Worm (Caenorhabditis elegans): Measurements from ENCODE around the gene ncs-4.

ncs-4 gene

ce11 chrX:10168534-10168933, 7.8 kb upstream of the ncs-4 start:
- TF ChIP-seq nhr-25 (tag; optimal IDR thresholded peaks at IDR 0.05; ENCODE audit: borderline replicate concordance, insufficient read depth), result peak; percentile 75
- peak; percentile 48 for TF ChIP-seq aha-1 (tag)
- no peak for TF ChIP-seq mxl-3 (GFP tag; optimal IDR thresholded peaks at IDR 0.05)
- no peak for TF ChIP-seq ZK546.5 (tag; optimal IDR thresholded peaks at IDR 0.05)
- no peak for TF ChIP-seq snpc-4 (tag; optimal IDR thresholded peaks at IDR 0.05)
- TF ChIP-seq hlh-30 (tag; optimal IDR thresholded peaks at IDR 0.05; ENCODE audit: insufficient read depth), result peak; percentile 41
- TF ChIP-seq dve-1 (tag; optimal IDR thresholded peaks at IDR 0.05; ENCODE audit: insufficient read depth), result peak; percentile 22
- TF ChIP-seq hlh-11 (tag; optimal IDR thresholded peaks at IDR 0.05), result peak; percentile 49
- TF ChIP-seq dmd-6 (GFP tag; IDR thresholded peaks at IDR 0.05), result peak; percentile 40; the same call in 1 of the 2 replicates
- no peak for TF ChIP-seq fos-1 (tag; optimal IDR thresholded peaks at IDR 0.05)
- no peak for TF ChIP-seq aly-2 (tag; optimal IDR thresholded peaks at IDR 0.05)
- TF ChIP-seq ama-1 (optimal IDR thresholded peaks at IDR 0.05), result no peak
- peak in 1 of 2 experiments; percentile 90 for TF ChIP-seq unc-62 (GFP tag; optimal IDR thresholded peaks at IDR 0.05 in 1 of 2)
- no peak for TF ChIP-seq unc-62 (tag; optimal IDR thresholded peaks at IDR 0.05)
- TF ChIP-seq tra-1 (GFP tag; IDR thresholded peaks at IDR 0.05), result 0 out of 2 replicates have a peak, but pooled peaks have one; percentile 41
- TF ChIP-seq nhr-28 (tag; optimal IDR thresholded peaks at IDR 0.05), result peak; percentile 63

DNA sequence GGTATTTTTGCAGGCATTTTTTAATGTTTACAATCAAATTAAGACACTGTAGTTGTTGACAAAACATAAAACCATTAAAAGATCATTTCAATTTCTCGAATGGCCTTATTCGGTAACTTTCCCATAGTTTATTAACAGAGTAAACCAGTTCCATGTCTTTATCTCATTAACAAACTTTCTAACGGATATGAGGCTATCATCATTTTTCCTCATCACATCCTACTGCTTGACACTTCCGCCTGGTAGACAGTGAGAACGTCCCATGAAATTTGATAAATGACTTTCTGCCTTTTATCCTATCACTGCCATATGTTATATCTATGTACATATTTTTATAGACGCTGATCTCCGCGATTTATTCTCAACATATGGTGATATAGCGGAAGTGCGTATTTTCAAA, 5.7 kb upstream of the ncs-4 start:
- no peak for TF ChIP-seq ztf-11 (tag; optimal IDR thresholded peaks at IDR 0.05)
- no peak for TF ChIP-seq T20F7.1 (GFP tag; optimal IDR thresholded peaks at IDR 0.05)
- TF ChIP-seq tra-1 (GFP tag; IDR thresholded peaks at IDR 0.05), result no peak
- TF ChIP-seq zip-11 (GFP tag; IDR thresholded peaks at IDR 0.05), result no peak
- TF ChIP-seq nhr-111 (GFP tag; optimal IDR thresholded peaks at IDR 0.05), result no peak
- no peak for TF ChIP-seq rbr-2 (tag; optimal IDR thresholded peaks at IDR 0.05)
- no peak for TF ChIP-seq set-16 (GFP tag; IDR thresholded peaks at IDR 0.05)
- no peak for TF ChIP-seq nhr-28 (tag; optimal IDR thresholded peaks at IDR 0.05)
- no peak for TF ChIP-seq lir-3 (tag; optimal IDR thresholded peaks at IDR 0.05)
- TF ChIP-seq ctbp-1 (GFP tag; IDR thresholded peaks at IDR 0.05), result no peak
- no peak for TF ChIP-seq ceh-28 (tag; optimal IDR thresholded peaks at IDR 0.05)
- no peak for TF ChIP-seq zfp-3 (GFP tag; conservative IDR thresholded peaks at IDR 0.05)
- no peak for TF ChIP-seq arid-1 (GFP tag; conservative IDR thresholded peaks at IDR 0.05)
- no peak for TF ChIP-seq attf-4 (tag; optimal IDR thresholded peaks at IDR 0.05)
- no peak for TF ChIP-seq ceh-32 (tag; optimal IDR thresholded peaks at IDR 0.05; ENCODE audit: poor library complexity)
- TF ChIP-seq cey-2 (tag; optimal IDR thresholded peaks at IDR 0.05; ENCODE audit: borderline replicate concordance, insufficient read depth), result no peak

DNA sequence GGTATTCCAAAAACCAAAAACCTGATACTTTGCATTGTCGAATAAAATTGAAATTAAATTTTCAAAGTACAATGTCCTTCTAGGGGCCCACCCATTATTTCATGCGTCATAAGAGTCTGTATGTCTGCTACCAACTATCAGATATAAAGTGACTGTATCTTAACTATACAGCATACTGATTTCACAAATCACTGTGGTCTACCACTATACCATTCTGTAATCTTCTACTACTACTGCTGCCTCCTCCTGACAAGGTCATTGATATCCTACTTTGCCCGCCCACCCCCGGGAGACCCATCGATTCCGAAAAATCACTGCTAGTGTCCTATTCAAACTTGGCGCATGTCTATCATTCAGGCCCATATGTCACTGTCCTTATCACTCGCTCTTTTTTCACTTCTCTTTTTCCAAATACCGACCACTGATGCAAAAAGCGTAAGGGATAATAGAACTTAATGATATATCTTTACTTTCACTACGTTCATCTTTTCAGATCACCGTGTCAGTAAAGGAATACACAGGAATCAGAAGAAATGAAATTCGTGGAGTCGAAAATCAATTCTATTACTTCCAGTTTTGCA, 4.2 kb upstream of the ncs-4 start, which contains the start of gene C07A4.2:
Gene C07A4.2, plus strand, starts transcription at position 195 of the 581 bp plus-strand sequence.
- TF ChIP-seq mxl-3 (GFP tag; optimal IDR thresholded peaks at IDR 0.05) (peak; percentile 40), aha-1 (tag) (peak; percentile 76), ama-1 (optimal IDR thresholded peaks at IDR 0.05) (no peak), dmd-9 (GFP tag; IDR thresholded peaks at IDR 0.05) (no peak)

ce11 chrX:10174683-10175082, 1.6 kb upstream of the ncs-4 start, which contains the start of gene C07A4.3:
C07A4.3 (plus strand) TSS chrX:10174983.
- TF ChIP-seq daf-12 (tag; optimal IDR thresholded peaks at IDR 0.05), result no peak
- no peak for TF ChIP-seq egl-27 (tag; optimal IDR thresholded peaks at IDR 0.05)
- no peak for TF ChIP-seq zag-1 (tag; optimal IDR thresholded peaks at IDR 0.05)
- TF ChIP-seq nhr-77 (tag; optimal IDR thresholded peaks at IDR 0.05), result no peak
- no peak for TF ChIP-seq T26A8.4 (GFP tag; IDR thresholded peaks at IDR 0.05)
- TF ChIP-seq nhr-6 (tag; optimal IDR thresholded peaks at IDR 0.05), result no peak
- TF ChIP-seq zfp-2 (tag; optimal IDR thresholded peaks at IDR 0.05), result no peak
- no peak for TF ChIP-seq nhr-41 (GFP tag; IDR thresholded peaks at IDR 0.05)
- no peak for TF ChIP-seq lin-39 (tag; optimal IDR thresholded peaks at IDR 0.05)
- TF ChIP-seq ZK546.5 (tag; optimal IDR thresholded peaks at IDR 0.05), result no peak
- TF ChIP-seq zfp-3 (GFP tag; conservative IDR thresholded peaks at IDR 0.05), result no peak
- TF ChIP-seq hif-1 (tag; optimal IDR thresholded peaks at IDR 0.05), result no peak
- no peak for TF ChIP-seq nhr-111 (GFP tag; optimal IDR thresholded peaks at IDR 0.05)
- TF ChIP-seq dmd-8 (GFP tag; IDR thresholded peaks at IDR 0.05), result no peak
- no peak for TF ChIP-seq Y5F2A.4 (GFP tag; optimal IDR thresholded peaks at IDR 0.05)
- no peak for TF ChIP-seq Y105C5A.15 (GFP tag; IDR thresholded peaks at IDR 0.05)
- no peak for TF ChIP-seq zip-2 (tag; optimal IDR thresholded peaks at IDR 0.05)
